Fruit fly (Drosophila melanogaster): ENCODE data around the gene mtm.

- no peak for TF ChIP-seq maf-S (GFP tag; optimal IDR thresholded peaks at IDR 0.05)
- TF ChIP-seq chn (GFP tag; optimal IDR thresholded peaks at IDR 0.05) = no peak
- no peak for TF ChIP-seq CG32532 (GFP tag; IDR thresholded peaks at IDR 0.05)
- TF ChIP-seq hb (GFP tag; IDR thresholded peaks at IDR 0.05; ENCODE audit: partially characterized antibody) = no peak
These were observed 14.0 kb downstream of the mtm start for dm6 chr2L:6022793-6023192.

All from whole organism, embryonic.